Fruit fly (Drosophila melanogaster): ENCODE data around the gene RtGEF.

- no peak for TF ChIP-seq CG11902 (GFP tag; optimal IDR thresholded peaks at IDR 0.05)
- peak; percentile 76 for TF ChIP-seq CG6163 (GFP tag; IDR thresholded peaks at IDR 0.05)
Observed at dm6 chr2L:20334918-20335317, 15.3 kb upstream of the RtGEF start.

Data from whole organism, prepupa.